Fruit fly (Drosophila melanogaster) whole organism, prepupa: ENCODE data around the gene Ntf-2.

Experiments
- CG16779 ChIP-seq: fragments of 200-800 bp; sonication (Bioruptor generic); optimal IDR thresholded peaks from 3 replicates; lab custom pipeline; 2017; ENCODE audit warnings: missing biosample characterization, mild to moderate bottlenecking, missing genetic modification characterization
- CG3919 ChIP-seq: fragments of 200-800 bp; sonication (Bioruptor generic); optimal IDR thresholded peaks from 3 replicates; lab custom pipeline; 2016; ENCODE audit warnings: missing biosample characterization, missing genetic modification characterization
- CG6854 ChIP-seq: fragments of 200-800 bp; sonication (Bioruptor generic); optimal IDR thresholded peaks from 2 replicates; lab custom pipeline; 2017; ENCODE audit warnings: missing biosample characterization, mild to moderate bottlenecking, missing genetic modification characterization
- Ets96B ChIP-seq: fragments of 200-800 bp; optimal IDR thresholded peaks from 2 replicates; lab custom pipeline; 2019; ENCODE audit warnings: missing biosample characterization, mild to moderate bottlenecking, missing genetic modification characterization, moderate library complexity
- Gug ChIP-seq: fragments of 200-800 bp; sonication (Bioruptor generic); IDR thresholded peaks from 2 replicates; pipeline ENCODE4 v1.3.6; 2022; ENCODE audit warnings: missing biosample characterization, missing genetic modification characterization
- Lpt ChIP-seq: fragments of 200-800 bp; sonication (Bioruptor generic); optimal IDR thresholded peaks from 3 replicates; lab custom pipeline; 2016; ENCODE audit warnings: missing biosample characterization, missing genetic modification characterization
- OdsH ChIP-seq: fragments of 200-800 bp; sonication (Bioruptor generic); optimal IDR thresholded peaks from 3 replicates; lab custom pipeline; 2016; ENCODE audit warnings: missing biosample characterization, missing genetic modification characterization
- dac ChIP-seq: fragments of 200-800 bp; sonication (Bioruptor generic); optimal IDR thresholded peaks from 2 replicates; lab custom pipeline; 2017; ENCODE audit warnings: missing biosample characterization, mild to moderate bottlenecking, missing genetic modification characterization
- eg ChIP-seq: fragments of 200-800 bp; sonication (Bioruptor generic); IDR thresholded peaks from 3 replicates; pipeline ENCODE4 v1.3.6; 2022; ENCODE audit warnings: missing biosample characterization, missing genetic modification characterization
- fd85E ChIP-seq: fragments of 200-800 bp; sonication (Bioruptor generic); optimal IDR thresholded peaks from 3 replicates; lab custom pipeline; 2016; ENCODE audit warnings: missing biosample characterization, missing genetic modification characterization
- fkh ChIP-seq: fragments of 200-800 bp; sonication (Bioruptor generic); optimal IDR thresholded peaks from 3 replicates; lab custom pipeline; 2017; ENCODE audit warnings: missing biosample characterization, mild to moderate bottlenecking, missing genetic modification characterization, moderate library complexity
- ss ChIP-seq, 2 experiments: fragments of 200-800 bp; sonication (Bioruptor generic); optimal IDR thresholded peaks; 2 replicates in 1 of 2; 3 replicates in 1 of 2; lab custom pipeline; 2017 to 2018; ENCODE audit warnings: mild to moderate bottlenecking in 2 of 2, missing biosample characterization in 2 of 2, missing genetic modification characterization in 2 of 2, moderate library complexity in 1 of 2
- topi ChIP-seq: fragments of 200-800 bp; sonication (Bioruptor generic); optimal IDR thresholded peaks from 3 replicates; lab custom pipeline; 2016; ENCODE audit warnings: missing biosample characterization, missing genetic modification characterization

DNA sequence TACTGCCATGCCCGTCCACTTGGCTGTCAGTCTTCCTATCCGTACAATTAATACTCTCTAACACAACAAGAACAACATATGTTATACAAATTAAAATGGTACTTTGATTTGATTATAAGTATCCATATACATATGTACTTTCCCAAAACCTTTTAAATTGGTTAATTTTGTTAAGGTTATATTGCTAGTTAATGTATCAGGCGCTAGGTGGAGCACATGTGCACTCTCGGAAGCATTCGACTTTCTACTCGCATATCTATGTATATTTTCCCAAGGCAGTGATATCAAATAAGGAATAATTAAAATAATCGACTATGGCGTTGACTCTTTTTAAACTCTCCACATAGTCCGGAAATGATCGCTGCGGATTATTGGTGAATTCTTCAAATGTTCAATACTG, 17.7 kb upstream of the Ntf-2 start:
- TF ChIP-seq CG6854 (GFP tag; lab: Kevin White, UChicago), result no peak
- no peak for TF ChIP-seq dac
- TF ChIP-seq fkh (GFP tag; lab: Kevin White, UChicago), result no peak
- no peak for TF ChIP-seq OdsH
- TF ChIP-seq Ets96B (tag; lab: Kevin White, UChicago), result no peak
- no peak for TF ChIP-seq CG16779
- TF ChIP-seq Lpt (GFP tag; lab: Kevin White, UChicago), result no peak
- no peak for TF ChIP-seq fd85E (GFP tag; lab: Kevin White, UChicago)
- TF ChIP-seq Gug (GFP tag; lab: Robert Waterston, UW), result no peak
- TF ChIP-seq CG3919 (GFP tag; lab: Kevin White, UChicago), result no peak
- no peak for TF ChIP-seq eg (GFP tag; lab: Robert Waterston, UW)
- TF ChIP-seq ss (GFP tag; optimal IDR thresholded peaks at IDR 0.05; lab: Kevin White, UChicago), result no peak
- TF ChIP-seq topi (GFP tag; lab: Kevin White, UChicago), result no peak
